Worm (Caenorhabditis elegans) whole organism, late embryonic: ENCODE data around the gene fbxb-92.

Experiments
- C38D4.7 ChIP-seq: fragments of 200-800 bp; sonication (Bioruptor generic); optimal IDR thresholded peaks from 2 replicates; lab custom pipeline; 2018; ENCODE audit warnings: mild to moderate bottlenecking, missing genetic modification characterization, moderate library complexity, missing compliant biosample characterization
- F13H6.1 ChIP-seq: sonication (generic microtip); optimal IDR thresholded peaks from 2 replicates; lab custom pipeline; 2016; ENCODE audit warnings: missing genetic modification characterization, missing compliant biosample characterization
- K09A11.1 ChIP-seq: sonication (generic microtip); optimal IDR thresholded peaks from 2 replicates; lab custom pipeline; 2017; ENCODE audit warnings: antibody characterized with exemption, mild to moderate bottlenecking, missing genetic modification characterization, missing compliant biosample characterization; ENCODE audit not compliant: insufficient read depth
- ama-1 ChIP-seq: fragments of 150-350 bp; optimal IDR thresholded peaks from 2 replicates; lab custom pipeline; 2014
- ceh-14 ChIP-seq: sonication (generic microtip); optimal IDR thresholded peaks from 2 replicates; lab custom pipeline; 2016; ENCODE audit warnings: missing genotype, missing genetic modification characterization, missing compliant biosample characterization
- ceh-2 ChIP-seq: sonication (generic microtip); optimal IDR thresholded peaks from 2 replicates; lab custom pipeline; 2016; ENCODE audit warnings: missing genotype, missing genetic modification characterization, missing compliant biosample characterization
- ceh-24 ChIP-seq: sonication (generic microtip); optimal IDR thresholded peaks from 2 replicates; lab custom pipeline; 2016; ENCODE audit warnings: mild to moderate bottlenecking, missing genetic modification characterization, missing compliant biosample characterization
- ceh-30 ChIP-seq: fragments of 150-350 bp; optimal IDR thresholded peaks from 2 replicates; lab custom pipeline; 2014; ENCODE audit warnings: missing biosample characterization, missing genetic modification characterization
- ceh-31 ChIP-seq: sonication (generic microtip); optimal IDR thresholded peaks from 2 replicates; lab custom pipeline; 2016; ENCODE audit warnings: missing genetic modification characterization, missing compliant biosample characterization
- ceh-48 ChIP-seq: sonication (generic microtip); optimal IDR thresholded peaks from 2 replicates; lab custom pipeline; 2016; ENCODE audit warnings: missing genetic modification characterization, inconsistent platforms, missing compliant biosample characterization
- dmd-4 ChIP-seq: sonication (generic microtip); optimal IDR thresholded peaks from 2 replicates; lab custom pipeline; 2016; ENCODE audit warnings: borderline replicate concordance, missing genetic modification characterization, missing compliant biosample characterization
- dve-1 ChIP-seq: sonication (generic microtip); optimal IDR thresholded peaks from 2 replicates; lab custom pipeline; 2017; ENCODE audit warnings: antibody characterized with exemption, mild to moderate bottlenecking, missing genetic modification characterization, missing compliant biosample characterization
- elt-2 ChIP-seq: sonication (generic microtip); optimal IDR thresholded peaks from 2 replicates; lab custom pipeline; 2016; ENCODE audit warnings: missing genetic modification reagents, missing genetic modification characterization, missing compliant biosample characterization
- elt-4 ChIP-seq: sonication (generic microtip); optimal IDR thresholded peaks from 2 replicates; lab custom pipeline; 2016; ENCODE audit warnings: missing genetic modification characterization, missing compliant biosample characterization
- ets-4 ChIP-seq: sonication (generic microtip); optimal IDR thresholded peaks from 2 replicates; lab custom pipeline; 2016; ENCODE audit warnings: missing genetic modification characterization, missing compliant biosample characterization
- hlh-13 ChIP-seq: fragments of 200-800 bp; sonication (Bioruptor generic); optimal IDR thresholded peaks from 2 replicates; lab custom pipeline; 2018; ENCODE audit warnings: mild to moderate bottlenecking, missing genetic modification characterization, missing compliant biosample characterization
- hlh-6 ChIP-seq: sonication (generic microtip); optimal IDR thresholded peaks from 2 replicates; lab custom pipeline; 2016; ENCODE audit warnings: missing genotype, missing genetic modification characterization, missing compliant biosample characterization
- hlh-8 ChIP-seq: sonication (generic microtip); optimal IDR thresholded peaks from 2 replicates; lab custom pipeline; 2016; ENCODE audit warnings: missing genotype, missing genetic modification characterization, missing compliant biosample characterization
- madf-2 ChIP-seq: sonication (generic microtip); optimal IDR thresholded peaks from 2 replicates; lab custom pipeline; 2017; ENCODE audit warnings: missing genetic modification characterization, missing compliant biosample characterization
- nfya-1 ChIP-seq: sonication (generic microtip); optimal IDR thresholded peaks from 2 replicates; lab custom pipeline; 2017; ENCODE audit warnings: missing genetic modification characterization, mild to moderate bottlenecking, missing compliant biosample characterization, antibody characterized with exemption, moderate library complexity
- nhr-11 ChIP-seq: fragments of 150-350 bp; optimal IDR thresholded peaks from 2 replicates; lab custom pipeline; 2014; ENCODE audit warnings: missing biosample characterization, missing genetic modification characterization
- npax-4 ChIP-seq: sonication (generic microtip); optimal IDR thresholded peaks from 2 replicates; lab custom pipeline; 2016; ENCODE audit warnings: missing genetic modification characterization, missing compliant biosample characterization
- pat-9 ChIP-seq: fragments of 200-800 bp; sonication (Bioruptor generic); optimal IDR thresholded peaks from 2 replicates; lab custom pipeline; 2018; ENCODE audit warnings: mild to moderate bottlenecking, missing genetic modification characterization, moderate library complexity, missing compliant biosample characterization
- pha-2 ChIP-seq: sonication (generic microtip); optimal IDR thresholded peaks from 2 replicates; lab custom pipeline; 2017; ENCODE audit warnings: mild to moderate bottlenecking, missing genetic modification characterization, missing compliant biosample characterization
- sdc-2 ChIP-seq: sonication (generic microtip); optimal IDR thresholded peaks from 2 replicates; lab custom pipeline; 2016; ENCODE audit warnings: missing genotype, missing genetic modification characterization, missing compliant biosample characterization
- sox-2 ChIP-seq: fragments of 200-800 bp; sonication (Bioruptor generic); IDR thresholded peaks from 2 replicates; pipeline ENCODE4 v1.3.6; 2022; ENCODE audit warnings: missing genetic modification reagents, missing genetic modification characterization, missing compliant biosample characterization
- tbx-2 ChIP-seq: sonication (generic microtip); optimal IDR thresholded peaks from 2 replicates; lab custom pipeline; 2016; ENCODE audit warnings: missing genetic modification characterization, missing compliant biosample characterization
- tbx-7 ChIP-seq: sonication (generic microtip); optimal IDR thresholded peaks from 2 replicates; lab custom pipeline; 2016; ENCODE audit warnings: missing genotype, missing genetic modification characterization, missing compliant biosample characterization
- unc-55 ChIP-seq: sonication (generic microtip); optimal IDR thresholded peaks from 2 replicates; lab custom pipeline; 2017; ENCODE audit warnings: missing biosample characterization, missing genetic modification reagents, missing genetic modification characterization
- unc-86 ChIP-seq: sonication (generic microtip); optimal IDR thresholded peaks from 2 replicates; lab custom pipeline; 2016; ENCODE audit warnings: missing genetic modification characterization, missing compliant biosample characterization
- ztf-16 ChIP-seq: sonication (generic microtip); optimal IDR thresholded peaks from 2 replicates; lab custom pipeline; 2017; ENCODE audit warnings: missing genetic modification characterization, missing compliant biosample characterization

Gene fbxb-92

ce11 chrII:3782309-3783000, 35.1 kb upstream of the fbxb-92 start, which contains the start of gene T24E12.2:
Gene T24E12.2, plus strand, starts transcription at chrII:3782950.
- TF ChIP-seq nfya-1 (tag; lab: Kevin White, UChicago) (no peak), ama-1 (no peak), pha-2 (tag; lab: Kevin White, UChicago) (no peak), hlh-13 (no peak), sdc-2 (no peak), pat-9 (tag; lab: Kevin White, UChicago) (no peak), ceh-14 (tag; lab: Kevin White, UChicago) (no peak), hlh-6 (no peak), dmd-4 (tag; lab: Kevin White, UChicago) (no peak), elt-4 (tag; lab: Kevin White, UChicago) (no peak), ceh-31 (tag; lab: Kevin White, UChicago) (no peak), C38D4.7 (no peak), hlh-8 (tag; lab: Kevin White, UChicago) (no peak), ceh-30 (tag; lab: Kevin White, UChicago) (no peak)

ce11 chrII:3781238-3781637, 33.9 kb upstream of the fbxb-92 start:
- TF ChIP-seq dve-1 (tag; lab: Kevin White, UChicago) (no peak), unc-86 (tag; lab: Kevin White, UChicago) (no peak), madf-2 (tag; lab: Kevin White, UChicago) (no peak), pha-2 (tag; lab: Kevin White, UChicago) (no peak), sox-2 (no peak), ceh-48 (tag; lab: Kevin White, UChicago) (no peak), F13H6.1 (tag; lab: Kevin White, UChicago) (no peak), ztf-16 (tag; lab: Kevin White, UChicago) (no peak)

- TF ChIP-seq madf-2 (tag; lab: Kevin White, UChicago): no peak
- TF ChIP-seq, all 69 proteins: peak for 0
These were observed 32.2 kb upstream of the fbxb-92 start, which contains the start of gene T24E12.11 for ce11 chrII:3779463-3779862. Gene T24E12.11, minus strand, starts transcription at chrII:3779563.

ce11 chrII:3777802-3778201, 30.5 kb upstream of the fbxb-92 start:
- TF ChIP-seq nhr-11 (tag; lab: Kevin White, UChicago): no peak
- TF ChIP-seq ceh-14 (tag; lab: Kevin White, UChicago): no peak
- TF ChIP-seq tbx-7 (tag; lab: Kevin White, UChicago): no peak

- TF ChIP-seq unc-55: no peak
- TF ChIP-seq ets-4: no peak
- no peak for TF ChIP-seq tbx-7 (tag; lab: Kevin White, UChicago)
- no peak for TF ChIP-seq K09A11.1 (tag; lab: Kevin White, UChicago)
These were observed 28.4 kb upstream of the fbxb-92 start, which contains the start of gene T24E12.3 for ce11 chrII:3775719-3776118. Gene T24E12.3, plus strand, starts transcription at chrII:3776019.

- TF ChIP-seq elt-2 (tag; lab: Kevin White, UChicago): no peak
- no peak for TF ChIP-seq elt-4 (tag; lab: Kevin White, UChicago)
- no peak for TF ChIP-seq npax-4 (tag; lab: Kevin White, UChicago)
- TF ChIP-seq ceh-24: no peak
- TF ChIP-seq tbx-2 (tag; lab: Kevin White, UChicago): no peak
- no peak for TF ChIP-seq ceh-2 (tag; lab: Kevin White, UChicago)
- TF ChIP-seq dmd-4 (tag; lab: Kevin White, UChicago): no peak
These were observed 25.8 kb upstream of the fbxb-92 start, which contains the start of gene T24E12.10 for ce11 chrII:3773130-3773529. Gene T24E12.10, minus strand, starts transcription at chrII:3773230.
